Worm (Caenorhabditis elegans) whole organism, midembryonic: ENCODE measurements around the gene ZK622.5.

Experiments
- T22C8.4 ChIP-seq: fragments of 200-800 bp; sonication (Bioruptor generic); IDR thresholded peaks from 2 replicates; pipeline ENCODE4 v1.3.6; 2022; ENCODE audit warnings: missing genetic modification characterization, missing compliant biosample characterization
- cog-1 ChIP-seq: sonication (generic microtip); optimal IDR thresholded peaks from 2 replicates; lab custom pipeline; 2016; ENCODE audit warnings: missing genetic modification characterization, missing compliant biosample characterization
- flt-1 ChIP-seq: fragments of 200-800 bp; sonication (Bioruptor generic); IDR thresholded peaks from 2 replicates; pipeline ENCODE4 v1.3.6; 2022; ENCODE audit warnings: missing genetic modification characterization, missing compliant biosample characterization
- klf-2 ChIP-seq: fragments of 200-800 bp; sonication (Bioruptor generic); conservative IDR thresholded peaks from 2 replicates; pipeline ENCODE4 v1.3.6; 2022; ENCODE audit warnings: missing genetic modification reagents, missing genetic modification characterization, missing compliant biosample characterization
- med-1 ChIP-seq: sonication (generic microtip); optimal IDR thresholded peaks from 2 replicates; lab custom pipeline; 2017; ENCODE audit warnings: missing genetic modification characterization, mild to moderate bottlenecking, missing compliant biosample characterization, antibody characterized with exemption, missing genetic modification reagents; ENCODE audit not compliant: insufficient read depth
- ref-1 ChIP-seq: fragments of 200-800 bp; sonication (Bioruptor generic); conservative IDR thresholded peaks from 2 replicates; pipeline ENCODE4 v1.3.6; 2022; ENCODE audit warnings: missing genetic modification reagents, missing genetic modification characterization, missing compliant biosample characterization
- tab-1 ChIP-seq: fragments of 200-800 bp; sonication (Bioruptor generic); IDR thresholded peaks from 2 replicates; pipeline ENCODE4 v1.3.6; 2022; ENCODE audit warnings: missing genetic modification characterization, missing compliant biosample characterization
- ztf-23 ChIP-seq: fragments of 200-800 bp; sonication (Bioruptor generic); IDR thresholded peaks from 2 replicates; pipeline ENCODE4 v1.3.6; 2022; ENCODE audit warnings: missing genetic modification reagents, missing genetic modification characterization, missing compliant biosample characterization
- ztf-29 ChIP-seq: fragments of 200-800 bp; sonication (Bioruptor generic); IDR thresholded peaks from 2 replicates; pipeline ENCODE4 v1.3.6; 2022; ENCODE audit warnings: missing genetic modification reagents, missing genetic modification characterization, missing compliant biosample characterization

ZK622.5 gene

ce11 chrII:5306197-5306596 lies 17.0 kb downstream of the ZK622.5 start:
- TF ChIP-seq ref-1 (GFP tag; lab: Robert Waterston, UW): no peak
- no peak for TF ChIP-seq cog-1
- TF ChIP-seq med-1 (GFP tag; lab: Kevin White, UChicago): no peak
- TF ChIP-seq ztf-29 (GFP tag; lab: Robert Waterston, UW): no peak
- TF ChIP-seq ztf-23 (GFP tag; lab: Robert Waterston, UW): no peak
- no peak for TF ChIP-seq klf-2 (GFP tag; lab: Robert Waterston, UW)

ce11 chrII:5307203-5307602 lies 18.0 kb downstream of the ZK622.5 start:
- no peak for TF ChIP-seq klf-2 (GFP tag; lab: Robert Waterston, UW)
- TF ChIP-seq flt-1 (GFP tag; lab: Robert Waterston, UW): no peak
- TF ChIP-seq ztf-29 (GFP tag; lab: Robert Waterston, UW): no peak
- TF ChIP-seq ztf-23 (GFP tag; lab: Robert Waterston, UW): no peak
- TF ChIP-seq ref-1 (GFP tag; lab: Robert Waterston, UW): no peak
- TF ChIP-seq med-1 (GFP tag; lab: Kevin White, UChicago): no peak
- TF ChIP-seq tab-1 (GFP tag; lab: Robert Waterston, UW): no peak
- no peak for TF ChIP-seq cog-1
- no peak for TF ChIP-seq T22C8.4 (GFP tag; lab: Robert Waterston, UW)

- TF ChIP-seq flt-1 (GFP tag; lab: Robert Waterston, UW): no peak
- no peak for TF ChIP-seq tab-1 (GFP tag; lab: Robert Waterston, UW)
- TF ChIP-seq ztf-29 (GFP tag; lab: Robert Waterston, UW): no peak
- TF ChIP-seq klf-2 (GFP tag; lab: Robert Waterston, UW): no peak
- TF ChIP-seq ref-1 (GFP tag; lab: Robert Waterston, UW): no peak
Observed at ce11 chrII:5308961-5309360, 19.7 kb downstream of the ZK622.5 start.

- TF ChIP-seq ztf-29 (GFP tag; lab: Robert Waterston, UW) (no peak), med-1 (GFP tag; lab: Kevin White, UChicago) (no peak), klf-2 (GFP tag; lab: Robert Waterston, UW) (no peak), tab-1 (GFP tag; lab: Robert Waterston, UW) (no peak), ztf-23 (GFP tag; lab: Robert Waterston, UW) (no peak), T22C8.4 (GFP tag; lab: Robert Waterston, UW) (no peak), cog-1 (no peak), ref-1 (GFP tag; lab: Robert Waterston, UW) (no peak), flt-1 (GFP tag; lab: Robert Waterston, UW) (no peak)
Observed at ce11 chrII:5309720-5310119, 20.5 kb downstream of the ZK622.5 start.

- no peak for TF ChIP-seq ztf-23 (GFP tag; lab: Robert Waterston, UW)
- TF ChIP-seq klf-2 (GFP tag; lab: Robert Waterston, UW): no peak
- no peak for TF ChIP-seq ref-1 (GFP tag; lab: Robert Waterston, UW)
- no peak for TF ChIP-seq tab-1 (GFP tag; lab: Robert Waterston, UW)
- TF ChIP-seq ztf-29 (GFP tag; lab: Robert Waterston, UW): no peak
- no peak for TF ChIP-seq flt-1 (GFP tag; lab: Robert Waterston, UW)
- no peak for TF ChIP-seq cog-1
- TF ChIP-seq T22C8.4 (GFP tag; lab: Robert Waterston, UW): no peak
- TF ChIP-seq med-1 (GFP tag; lab: Kevin White, UChicago): no peak
Observed at ce11 chrII:5310795-5311194, 21.6 kb downstream of the ZK622.5 start.

- TF ChIP-seq T22C8.4 (GFP tag; lab: Robert Waterston, UW) (no peak), flt-1 (GFP tag; lab: Robert Waterston, UW) (no peak), klf-2 (GFP tag; lab: Robert Waterston, UW) (no peak), med-1 (GFP tag; lab: Kevin White, UChicago) (no peak), cog-1 (no peak), ztf-23 (GFP tag; lab: Robert Waterston, UW) (no peak), tab-1 (GFP tag; lab: Robert Waterston, UW) (no peak), ref-1 (GFP tag; lab: Robert Waterston, UW) (no peak), ztf-29 (GFP tag; lab: Robert Waterston, UW) (no peak)
Observed at ce11 chrII:5311746-5312145, 22.5 kb downstream of the ZK622.5 start, which contains the start of gene gcy-12. Gene gcy-12 (plus strand): TSS chrII:5312046.

- TF ChIP-seq ref-1 (GFP tag; lab: Robert Waterston, UW) (no peak), T22C8.4 (GFP tag; lab: Robert Waterston, UW) (no peak), tab-1 (GFP tag; lab: Robert Waterston, UW) (no peak), klf-2 (GFP tag; lab: Robert Waterston, UW) (no peak), med-1 (GFP tag; lab: Kevin White, UChicago) (no peak), ztf-23 (GFP tag; lab: Robert Waterston, UW) (no peak), cog-1 (no peak)
Observed at ce11 chrII:5320205-5320951, 31.1 kb downstream of the ZK622.5 start.

ce11 chrII:5321718-5322286 lies 32.6 kb downstream of the ZK622.5 start:
- TF ChIP-seq cog-1 (peak; percentile 6), ref-1 (GFP tag; lab: Robert Waterston, UW) (no peak), klf-2 (GFP tag; lab: Robert Waterston, UW) (no peak)

ce11 chrII:5322732-5323326 lies 33.6 kb downstream of the ZK622.5 start, which contains the start of gene vhp-1:
Gene vhp-1 (plus strand): TSS chrII:5323276.
- TF ChIP-seq tab-1 (GFP tag; lab: Robert Waterston, UW): no peak
- TF ChIP-seq flt-1 (GFP tag; lab: Robert Waterston, UW): no peak
- TF ChIP-seq cog-1: no peak
- TF ChIP-seq ref-1 (GFP tag; lab: Robert Waterston, UW): no peak
